Worm (Caenorhabditis elegans): ENCODE measurements around the gene W09H1.1.

DNA sequence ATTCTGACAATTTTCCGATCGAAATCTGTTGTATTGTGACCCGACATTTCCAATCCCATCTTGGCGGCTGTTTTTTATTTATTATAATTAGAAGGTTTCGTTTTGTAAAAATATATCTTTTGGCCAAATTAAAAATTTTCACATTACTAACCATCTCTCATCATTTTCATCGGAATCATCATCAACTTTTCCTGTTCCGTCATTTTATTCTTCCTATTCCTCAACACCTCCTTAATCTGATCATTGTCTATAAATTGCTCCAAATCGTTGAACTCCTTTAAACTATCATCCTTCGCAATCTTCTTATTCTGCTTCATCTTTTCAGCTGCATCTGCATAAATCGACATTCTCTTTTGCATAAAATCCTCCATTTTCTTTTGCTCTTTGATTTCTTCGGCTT is 39.0 kb downstream of the W09H1.1 start:
- TF ChIP-seq K12H6.12 (tag; optimal IDR thresholded peaks at IDR 0.05) (no peak), pha-4 (tag; optimal IDR thresholded peaks at IDR 0.05) (no peak), dpl-1 (GFP tag; optimal IDR thresholded peaks at IDR 0.05) (no peak), F49E8.2 (tag; optimal IDR thresholded peaks at IDR 0.05; ENCODE audit: insufficient read depth) (no peak), ztf-22 (GFP tag; optimal IDR thresholded peaks at IDR 0.05) (no peak), attf-6 (GFP tag; IDR thresholded peaks at IDR 0.05) (no peak)

Data from whole organism, young adult.